Fruit fly (Drosophila melanogaster) whole organism, wandering third instar larva: ENCODE measurements around the gene CAH3.
A peak's percentile ranks its signal among the peaks of the same experiment; 100 is the strongest.

ENCODE experiments used
- CrebA ChIP-seq: fragments of 200-800 bp; sonication (Bioruptor generic); optimal IDR thresholded peaks from 2 replicates; lab custom pipeline; 2016; ENCODE audit warnings: missing biosample characterization, mild to moderate bottlenecking, missing genetic modification characterization, borderline replicate concordance
- Dfd ChIP-seq: fragments of >200 bp; optimal IDR thresholded peaks from 2 replicates; lab custom pipeline; 2017; ENCODE audit warnings: missing biosample characterization, missing genetic modification characterization
- Dif ChIP-seq: fragments of 200-275, 200-300 bp; sonication (Bioruptor generic); optimal IDR thresholded peaks from 2 replicates; lab custom pipeline; 2018; ENCODE audit warnings: missing biosample characterization, missing genetic modification characterization; ENCODE audit not compliant: partially characterized antibody
- Hr78 ChIP-seq: fragments of >200 bp; optimal IDR thresholded peaks from 2 replicates; lab custom pipeline; 2017; ENCODE audit warnings: missing biosample characterization, missing genetic modification characterization
- Jra ChIP-seq: sonication (Bioruptor generic); optimal IDR thresholded peaks from 2 replicates; lab custom pipeline; 2016; ENCODE audit warnings: missing biosample characterization, missing genetic modification characterization
- Rel ChIP-seq, 2 experiments: fragments of 200-800 bp; sonication (Bioruptor generic) in 1 of 2; optimal IDR thresholded peaks; 2 replicates in 1 of 2; 3 replicates in 1 of 2; lab custom pipeline; 2016 to 2019; ENCODE audit warnings: mild to moderate bottlenecking in 2 of 2, missing biosample characterization in 2 of 2, missing genetic modification characterization in 2 of 2, moderate library complexity in 1 of 2
- br ChIP-seq: fragments of 200-800 bp; sonication (Bioruptor generic); optimal IDR thresholded peaks from 2 replicates; lab custom pipeline; 2016; ENCODE audit warnings: missing biosample characterization, missing genetic modification characterization
- dl ChIP-seq, 2 experiments: fragments of 175-275, 200-275 bp in 1 of 2; fragments of 200-275 bp in 1 of 2; sonication (Bioruptor generic); optimal IDR thresholded peaks; lab custom pipeline; 2018; ENCODE audit warnings: mild to moderate bottlenecking in 2 of 2, missing biosample characterization in 2 of 2, missing genetic modification characterization in 2 of 2, moderate library complexity in 2 of 2; ENCODE audit not compliant: partially characterized antibody in 2 of 2, insufficient read depth in 1 of 2
- ey ChIP-seq: fragments of 200-800 bp; sonication (Bioruptor generic); optimal IDR thresholded peaks from 2 replicates; lab custom pipeline; 2016; ENCODE audit warnings: missing biosample characterization, missing genetic modification characterization
- pan ChIP-seq: fragments of >200 bp; optimal IDR thresholded peaks from 2 replicates; lab custom pipeline; 2017
- psq ChIP-seq: fragments of 200-800 bp; sonication (Bioruptor generic); optimal IDR thresholded peaks from 3 replicates; lab custom pipeline; 2017; ENCODE audit warnings: missing biosample characterization, mild to moderate bottlenecking, missing genetic modification characterization, moderate library complexity
- rgr ChIP-seq: fragments of 200-800 bp; sonication (Bioruptor generic); optimal IDR thresholded peaks from 3 replicates; lab custom pipeline; 2016; ENCODE audit warnings: missing biosample characterization, mild to moderate bottlenecking, missing genetic modification characterization
- usp ChIP-seq: fragments of >200 bp; optimal IDR thresholded peaks from 2 replicates; lab custom pipeline; 2017; ENCODE audit warnings: missing biosample characterization, missing genetic modification characterization
- woc ChIP-seq: sonication (Bioruptor generic); optimal IDR thresholded peaks from 2 replicates; lab custom pipeline; 2016; ENCODE audit warnings: missing biosample characterization, mild to moderate bottlenecking, missing genetic modification characterization

DNA sequence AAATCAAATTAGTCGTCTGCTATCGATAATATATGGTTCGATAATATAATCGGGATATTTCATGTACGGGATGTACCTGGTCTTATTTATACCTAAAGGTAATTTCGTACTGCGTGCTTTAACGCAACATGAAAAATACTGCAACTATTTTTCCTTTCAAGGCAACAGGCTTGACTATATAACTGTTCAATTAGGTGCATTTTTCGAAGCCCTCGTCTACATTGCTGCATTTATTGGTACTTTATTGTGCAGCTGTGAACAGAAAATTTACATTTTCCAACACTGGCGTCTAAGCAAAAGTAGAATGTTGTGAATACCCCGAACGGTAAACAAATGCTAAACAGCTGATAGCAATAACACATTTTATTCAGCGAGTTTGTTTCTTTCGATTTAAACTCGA lies 9.0 kb downstream of the CAH3 start, which contains the start of the genes Ppt1 and Ogg1:
- TF ChIP-seq Dif (no peak), ey (GFP tag; lab: Kevin White, UChicago) (peak; percentile 70), dl (GFP tag; optimal IDR thresholded peaks at IDR 0.05; lab: Kevin White, UChicago; ENCODE audit: insufficient read depth in 1 of 2, partially characterized antibody in 2 of 2) (no peak), psq (GFP tag; lab: Kevin White, UChicago) (peak; percentile 50), woc (peak; percentile 86), Jra (peak; percentile 77), br (peak; percentile 63), CrebA (GFP tag; lab: Kevin White, UChicago) (no peak), pan (no peak), Dfd (GFP tag; lab: Kevin White, UChicago) (no peak), Rel (GFP tag; optimal IDR thresholded peaks at IDR 0.05; lab: Kevin White, UChicago) (no peak), Rel (tag; optimal IDR thresholded peaks at IDR 0.05; lab: Kevin White, UChicago) (peak; percentile 98), rgr (GFP tag; lab: Kevin White, UChicago) (peak; percentile 75), usp (GFP tag; lab: Kevin White, UChicago) (no peak), Hr78 (GFP tag; lab: Kevin White, UChicago) (no peak)
